Worm (Caenorhabditis elegans) whole organism, late embryonic: ENCODE data around the gene Y94H6A.2.
A peak's percentile ranks its signal among the peaks of the same experiment; 100 is the strongest.

ENCODE experiments used
- C38D4.7 ChIP-seq: fragments of 200-800 bp; sonication (Bioruptor generic); optimal IDR thresholded peaks from 2 replicates; lab custom pipeline; 2018; ENCODE audit warnings: mild to moderate bottlenecking, missing genetic modification characterization, moderate library complexity, missing compliant biosample characterization
- F13H6.1 ChIP-seq: sonication (generic microtip); optimal IDR thresholded peaks from 2 replicates; lab custom pipeline; 2016; ENCODE audit warnings: missing genetic modification characterization, missing compliant biosample characterization
- K02D7.2 ChIP-seq: sonication (generic microtip); optimal IDR thresholded peaks from 2 replicates; lab custom pipeline; 2017; ENCODE audit warnings: mild to moderate bottlenecking, missing genetic modification characterization, missing compliant biosample characterization
- K09A11.1 ChIP-seq: sonication (generic microtip); optimal IDR thresholded peaks from 2 replicates; lab custom pipeline; 2017; ENCODE audit warnings: antibody characterized with exemption, mild to moderate bottlenecking, missing genetic modification characterization, missing compliant biosample characterization; ENCODE audit not compliant: insufficient read depth
- Y22D7AL.16 ChIP-seq: sonication (generic microtip); optimal IDR thresholded peaks from 2 replicates; lab custom pipeline; 2016; ENCODE audit warnings: missing genetic modification characterization, missing compliant biosample characterization
- ahr-1 ChIP-seq: sonication (generic microtip); optimal IDR thresholded peaks from 2 replicates; lab custom pipeline; 2016; ENCODE audit warnings: missing genetic modification characterization, missing compliant biosample characterization
- ama-1 ChIP-seq: fragments of 150-350 bp; optimal IDR thresholded peaks from 2 replicates; lab custom pipeline; 2014
- ceh-14 ChIP-seq: sonication (generic microtip); optimal IDR thresholded peaks from 2 replicates; lab custom pipeline; 2016; ENCODE audit warnings: missing genotype, missing genetic modification characterization, missing compliant biosample characterization
- ceh-19 ChIP-seq: fragments of 200-800 bp; sonication (Bioruptor generic); optimal IDR thresholded peaks from 2 replicates; lab custom pipeline; 2018; ENCODE audit warnings: mild to moderate bottlenecking, missing genetic modification characterization, missing compliant biosample characterization
- ceh-24 ChIP-seq: sonication (generic microtip); optimal IDR thresholded peaks from 2 replicates; lab custom pipeline; 2016; ENCODE audit warnings: mild to moderate bottlenecking, missing genetic modification characterization, missing compliant biosample characterization
- ceh-30 ChIP-seq: fragments of 150-350 bp; optimal IDR thresholded peaks from 2 replicates; lab custom pipeline; 2014; ENCODE audit warnings: missing biosample characterization, missing genetic modification characterization
- ceh-31 ChIP-seq: sonication (generic microtip); optimal IDR thresholded peaks from 2 replicates; lab custom pipeline; 2016; ENCODE audit warnings: missing genetic modification characterization, missing compliant biosample characterization
- ceh-34 ChIP-seq: sonication (generic microtip); optimal IDR thresholded peaks from 2 replicates; lab custom pipeline; 2016; ENCODE audit warnings: mild to moderate bottlenecking, missing genetic modification characterization, missing compliant biosample characterization
- ceh-45 ChIP-seq: fragments of 200-800 bp; sonication (Bioruptor generic); IDR thresholded peaks from 2 replicates; pipeline ENCODE4 v1.3.6; 2022; ENCODE audit warnings: missing genetic modification reagents, missing genetic modification characterization, missing compliant biosample characterization
- ceh-6 ChIP-seq: fragments of 200-800 bp; sonication (Bioruptor generic); optimal IDR thresholded peaks from 2 replicates; lab custom pipeline; 2018; ENCODE audit warnings: mild to moderate bottlenecking, missing genetic modification characterization, missing compliant biosample characterization
- che-1 ChIP-seq: sonication (generic microtip); optimal IDR thresholded peaks from 2 replicates; lab custom pipeline; 2016; ENCODE audit warnings: mild to moderate bottlenecking, missing genetic modification characterization, missing compliant biosample characterization
- dmd-4 ChIP-seq: sonication (generic microtip); optimal IDR thresholded peaks from 2 replicates; lab custom pipeline; 2016; ENCODE audit warnings: borderline replicate concordance, missing genetic modification characterization, missing compliant biosample characterization
- elt-2 ChIP-seq: sonication (generic microtip); optimal IDR thresholded peaks from 2 replicates; lab custom pipeline; 2016; ENCODE audit warnings: missing genetic modification reagents, missing genetic modification characterization, missing compliant biosample characterization
- elt-4 ChIP-seq: sonication (generic microtip); optimal IDR thresholded peaks from 2 replicates; lab custom pipeline; 2016; ENCODE audit warnings: missing genetic modification characterization, missing compliant biosample characterization
- eyg-1 ChIP-seq: sonication (generic microtip); optimal IDR thresholded peaks from 2 replicates; lab custom pipeline; 2016; ENCODE audit warnings: missing genotype, missing genetic modification characterization, missing compliant biosample characterization
- fax-1 ChIP-seq: sonication (generic microtip); optimal IDR thresholded peaks from 2 replicates; lab custom pipeline; 2016; ENCODE audit warnings: missing genotype, missing genetic modification characterization, missing compliant biosample characterization
- fkh-10 ChIP-seq: fragments of 150-350 bp; optimal IDR thresholded peaks from 2 replicates; lab custom pipeline; 2014; ENCODE audit warnings: missing biosample characterization, missing genetic modification reagents, missing genetic modification characterization
- fkh-6 ChIP-seq: sonication (generic microtip); optimal IDR thresholded peaks from 2 replicates; lab custom pipeline; 2016; ENCODE audit warnings: missing genetic modification characterization, missing compliant biosample characterization
- hlh-13 ChIP-seq: fragments of 200-800 bp; sonication (Bioruptor generic); optimal IDR thresholded peaks from 2 replicates; lab custom pipeline; 2018; ENCODE audit warnings: mild to moderate bottlenecking, missing genetic modification characterization, missing compliant biosample characterization
- hlh-15 ChIP-seq: sonication (generic microtip); optimal IDR thresholded peaks from 2 replicates; lab custom pipeline; 2016; ENCODE audit warnings: missing genetic modification characterization, missing compliant biosample characterization
- hlh-8 ChIP-seq: sonication (generic microtip); optimal IDR thresholded peaks from 2 replicates; lab custom pipeline; 2016; ENCODE audit warnings: missing genotype, missing genetic modification characterization, missing compliant biosample characterization
- pax-1 ChIP-seq: fragments of 150-350 bp; optimal IDR thresholded peaks from 2 replicates; lab custom pipeline; 2014; ENCODE audit warnings: missing biosample characterization, missing genetic modification characterization
- pha-2 ChIP-seq: sonication (generic microtip); optimal IDR thresholded peaks from 2 replicates; lab custom pipeline; 2017; ENCODE audit warnings: mild to moderate bottlenecking, missing genetic modification characterization, missing compliant biosample characterization
- pha-4 ChIP-seq: fragments of 150-350 bp; optimal IDR thresholded peaks from 2 replicates; lab custom pipeline; 2018; ENCODE audit warnings: missing biosample characterization, missing genetic modification reagents, missing genetic modification characterization
- pqm-1 ChIP-seq: sonication (generic microtip); optimal IDR thresholded peaks from 2 replicates; lab custom pipeline; 2016; ENCODE audit warnings: missing genetic modification characterization, missing compliant biosample characterization
- pros-1 ChIP-seq: fragments of 150-350 bp; optimal IDR thresholded peaks from 2 replicates; lab custom pipeline; 2014; ENCODE audit warnings: missing biosample characterization, missing genetic modification reagents, missing genetic modification characterization
- ref-2 ChIP-seq: sonication (generic microtip); optimal IDR thresholded peaks from 2 replicates; lab custom pipeline; 2016; ENCODE audit warnings: missing genetic modification characterization, missing compliant biosample characterization
- rnt-1 ChIP-seq: sonication (generic microtip); optimal IDR thresholded peaks from 2 replicates; lab custom pipeline; 2016; ENCODE audit warnings: missing genetic modification characterization, missing compliant biosample characterization
- sdc-2 ChIP-seq: sonication (generic microtip); optimal IDR thresholded peaks from 2 replicates; lab custom pipeline; 2016; ENCODE audit warnings: missing genotype, missing genetic modification characterization, missing compliant biosample characterization
- syd-9 ChIP-seq: sonication (generic microtip); optimal IDR thresholded peaks from 2 replicates; lab custom pipeline; 2016; ENCODE audit warnings: mild to moderate bottlenecking, missing genetic modification characterization, moderate library complexity, missing compliant biosample characterization
- tbx-2 ChIP-seq: sonication (generic microtip); optimal IDR thresholded peaks from 2 replicates; lab custom pipeline; 2016; ENCODE audit warnings: missing genetic modification characterization, missing compliant biosample characterization
- tbx-7 ChIP-seq: sonication (generic microtip); optimal IDR thresholded peaks from 2 replicates; lab custom pipeline; 2016; ENCODE audit warnings: missing genotype, missing genetic modification characterization, missing compliant biosample characterization
- unc-3 ChIP-seq, 2 experiments: fragments of 200-800 bp in 1 of 2; sonication (Bioruptor generic) in 1 of 2; sonication (generic microtip) in 1 of 2; conservative IDR thresholded peaks in 1 of 2; optimal IDR thresholded peaks in 1 of 2; 2 replicates each; pipeline versions ENCODE4 v1.3.6 to Lab custom; 2016 to 2022; ENCODE audit warnings: missing compliant biosample characterization in 2 of 2, missing genetic modification characterization in 2 of 2, missing genetic modification reagents in 1 of 2
- unc-42 ChIP-seq: sonication (generic microtip); optimal IDR thresholded peaks from 2 replicates; lab custom pipeline; 2016; ENCODE audit warnings: missing genotype, missing genetic modification characterization, missing compliant biosample characterization
- unc-55 ChIP-seq: sonication (generic microtip); optimal IDR thresholded peaks from 2 replicates; lab custom pipeline; 2017; ENCODE audit warnings: missing biosample characterization, missing genetic modification reagents, missing genetic modification characterization
- unc-86 ChIP-seq: sonication (generic microtip); optimal IDR thresholded peaks from 2 replicates; lab custom pipeline; 2016; ENCODE audit warnings: missing genetic modification characterization, missing compliant biosample characterization
- zip-5 ChIP-seq: sonication (generic microtip); optimal IDR thresholded peaks from 2 replicates; lab custom pipeline; 2016; ENCODE audit warnings: missing genetic modification characterization, missing compliant biosample characterization
- ztf-16 ChIP-seq: sonication (generic microtip); optimal IDR thresholded peaks from 2 replicates; lab custom pipeline; 2017; ENCODE audit warnings: missing genetic modification characterization, missing compliant biosample characterization

Gene Y94H6A.2

DNA sequence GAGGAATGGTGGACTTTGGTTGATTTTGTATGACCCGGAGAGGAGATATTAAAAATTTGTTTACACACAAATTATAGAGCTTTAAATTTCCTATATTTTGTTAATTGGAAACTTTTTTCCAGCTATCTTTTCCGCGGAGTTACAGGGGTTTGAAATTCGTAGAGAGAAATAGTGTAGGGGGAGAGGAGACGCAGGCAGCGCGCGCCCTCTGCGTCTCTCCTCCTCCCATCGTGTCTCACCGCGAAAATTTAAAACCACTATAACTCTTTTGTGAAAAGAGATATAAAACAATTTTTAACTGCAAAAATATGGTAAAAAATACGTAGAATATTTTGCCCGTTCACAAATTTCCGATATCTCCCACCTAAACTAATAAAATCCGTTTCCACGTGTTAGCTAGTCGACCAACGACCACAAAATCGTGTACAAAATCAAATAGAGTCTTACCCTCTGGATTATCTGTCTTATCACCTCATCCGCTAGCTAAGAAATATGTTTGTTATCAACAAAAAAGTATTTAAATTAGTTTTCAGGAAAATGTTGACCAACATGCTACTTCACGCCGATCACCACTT, 12.5 kb downstream of the Y94H6A.2 start, which contains the start of gene nhr-277:
Gene nhr-277 (plus strand): TSS at position 525 of the 575 bp plus-strand sequence.
- TF ChIP-seq ceh-30 (no peak), ama-1 (no peak), C38D4.7 (no peak), ztf-16 (tag; lab: Kevin White, UChicago) (no peak), tbx-7 (tag; lab: Kevin White, UChicago) (no peak), ceh-45 (no peak), zip-5 (tag; lab: Kevin White, UChicago) (no peak), unc-86 (tag; lab: Kevin White, UChicago) (no peak)
- TF ChIP-seq, all 69 proteins: peak for 0

DNA sequence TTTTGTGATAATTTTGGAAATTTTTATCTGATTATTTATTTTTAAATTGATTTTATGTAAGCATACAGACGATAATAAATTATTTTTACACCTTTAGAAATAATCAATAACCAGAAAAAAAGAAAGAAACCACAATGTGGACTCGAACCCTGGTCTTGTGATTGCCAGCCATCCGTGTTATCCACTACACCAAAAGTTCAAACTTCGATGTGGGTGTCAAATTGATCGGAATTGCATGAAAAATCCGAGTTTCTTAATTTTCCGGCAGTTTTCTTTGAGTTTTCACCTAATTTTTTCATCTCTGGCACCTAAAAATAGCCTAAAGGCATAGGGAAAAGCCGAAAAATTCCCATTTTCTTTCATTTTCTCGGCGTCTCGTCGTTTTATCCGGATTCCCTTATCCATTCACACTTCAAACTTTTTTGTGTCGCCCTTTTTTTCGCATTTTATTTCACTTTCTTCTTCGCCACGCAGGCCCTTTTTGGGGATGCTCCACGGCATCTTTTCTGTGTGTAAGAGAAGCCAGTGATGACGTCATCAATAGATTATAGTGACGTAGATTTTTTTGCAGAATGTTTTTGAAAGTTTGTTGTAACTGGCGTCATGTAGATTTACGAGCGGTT, 17.4 kb downstream of the Y94H6A.2 start:
- TF ChIP-seq syd-9 (tag; lab: Kevin White, UChicago) (no peak), ceh-6 (GFP tag; lab: Kevin White, UChicago) (no peak), pha-2 (tag; lab: Kevin White, UChicago) (no peak), che-1 (tag; lab: Kevin White, UChicago) (no peak), unc-42 (tag; lab: Kevin White, UChicago) (peak; percentile 3), hlh-15 (no peak), K02D7.2 (no peak)

- TF ChIP-seq elt-2 (tag; lab: Kevin White, UChicago) (peak; percentile 66), pax-1 (tag; lab: Kevin White, UChicago) (no peak), ceh-31 (no peak), syd-9 (tag; lab: Kevin White, UChicago) (no peak), Y22D7AL.16 (tag; lab: Kevin White, UChicago) (no peak), hlh-8 (tag; lab: Kevin White, UChicago) (no peak), pqm-1 (no peak), zip-5 (tag; lab: Kevin White, UChicago) (no peak), elt-4 (tag; lab: Kevin White, UChicago) (no peak)
These were observed 18.9 kb downstream of the Y94H6A.2 start for ce11 chrIV:2748863-2749451.

DNA sequence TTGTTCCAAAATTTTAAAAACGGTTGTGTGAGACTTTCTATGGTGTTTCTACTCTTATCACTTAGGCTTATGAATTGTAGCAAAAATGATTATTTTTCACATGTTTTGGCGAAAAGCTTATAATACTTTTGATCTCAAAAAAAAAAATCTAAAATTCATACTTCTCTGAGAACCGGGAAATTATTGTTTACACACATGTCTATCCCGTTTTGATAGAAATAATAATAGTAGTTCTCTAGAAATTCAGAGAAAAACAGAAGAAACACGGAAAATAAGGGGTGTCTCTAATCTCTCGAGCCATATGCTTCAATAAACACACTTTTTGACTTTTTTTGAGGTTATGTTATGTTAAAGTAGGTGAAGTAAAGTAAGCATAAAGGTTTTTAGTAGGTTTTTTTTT, 20.5 kb downstream of the Y94H6A.2 start:
- TF ChIP-seq pqm-1 (no peak), C38D4.7 (no peak), eyg-1 (tag; lab: Kevin White, UChicago) (no peak), rnt-1 (tag; lab: Kevin White, UChicago) (no peak), unc-55 (GFP tag; lab: Kevin White, UChicago) (no peak), fax-1 (no peak), hlh-13 (GFP tag; lab: Kevin White, UChicago) (no peak), ahr-1 (tag; lab: Kevin White, UChicago) (no peak), ceh-30 (no peak), pha-4 (tag; lab: Kevin White, UChicago) (no peak), elt-2 (tag; lab: Kevin White, UChicago) (no peak), K09A11.1 (tag; lab: Kevin White, UChicago) (no peak), ref-2 (tag; lab: Kevin White, UChicago) (no peak), ceh-14 (tag; lab: Kevin White, UChicago) (no peak), ceh-24 (tag; lab: Kevin White, UChicago) (no peak)

ce11 chrIV:2751568-2751967, 21.5 kb downstream of the Y94H6A.2 start, which contains the start of gene Y54G2A.41:
TSS of gene Y54G2A.41 (plus strand) at chrIV:2751868.
- TF ChIP-seq pqm-1: no peak
- no peak for TF ChIP-seq pros-1 (tag; lab: Kevin White, UChicago)
- no peak for TF ChIP-seq tbx-2 (tag; lab: Kevin White, UChicago)
- no peak for TF ChIP-seq ceh-45
- TF ChIP-seq unc-3 (GFP tag; conservative IDR thresholded peaks at IDR 0.05; lab: Robert Waterston, UW): no peak
- no peak for TF ChIP-seq unc-3 (tag; optimal IDR thresholded peaks at IDR 0.05; lab: Kevin White, UChicago)
- TF ChIP-seq dmd-4: no peak
- no peak for TF ChIP-seq fkh-6 (tag; lab: Kevin White, UChicago)
- no peak for TF ChIP-seq hlh-15
- TF ChIP-seq rnt-1 (tag; lab: Kevin White, UChicago): no peak
- TF ChIP-seq F13H6.1 (tag; lab: Kevin White, UChicago): no peak
- TF ChIP-seq ceh-30: no peak
- no peak for TF ChIP-seq sdc-2 (tag; lab: Kevin White, UChicago)
- no peak for TF ChIP-seq ceh-19 (GFP tag; lab: Kevin White, UChicago)
- TF ChIP-seq elt-2 (tag; lab: Kevin White, UChicago): no peak
- TF ChIP-seq ceh-34 (tag; lab: Kevin White, UChicago): no peak
- no peak for TF ChIP-seq fkh-10 (GFP tag; lab: Kevin White, UChicago)
- no peak for TF ChIP-seq ama-1
- TF ChIP-seq tbx-7 (tag; lab: Kevin White, UChicago): no peak
